Worm (Caenorhabditis elegans) whole organism, young adult: Measurements from ENCODE around the gene C16C4.1.

Source experiments
- B0336.3 ChIP-seq: fragments of 200-800 bp; sonication (Bioruptor generic); IDR thresholded peaks from 2 replicates; pipeline ENCODE4 v1.3.6; 2022; ENCODE audit warnings: missing genetic modification characterization, missing compliant biosample characterization
- D2030.7 ChIP-seq: fragments of 200-800 bp; sonication (Bioruptor generic); IDR thresholded peaks from 2 replicates; pipeline ENCODE4 v1.3.6; 2022; ENCODE audit warnings: missing genetic modification reagents, missing genetic modification characterization, missing compliant biosample characterization
- F10E7.11 ChIP-seq: sonication (generic microtip); optimal IDR thresholded peaks from 2 replicates; lab custom pipeline; 2017; ENCODE audit warnings: mild to moderate bottlenecking, missing genetic modification characterization, moderate library complexity, missing compliant biosample characterization
- F49E8.2 ChIP-seq: sonication (generic microtip); optimal IDR thresholded peaks from 3 replicates; lab custom pipeline; 2017; ENCODE audit warnings: missing genetic modification characterization, mild to moderate bottlenecking, missing compliant biosample characterization, antibody characterized with exemption, moderate library complexity; ENCODE audit not compliant: insufficient read depth
- F57A8.1 ChIP-seq: fragments of 200-800 bp; sonication (Bioruptor generic); optimal IDR thresholded peaks from 2 replicates; lab custom pipeline; 2018; ENCODE audit warnings: mild to moderate bottlenecking, missing genetic modification characterization, moderate library complexity, missing compliant biosample characterization
- F57C9.4 ChIP-seq: sonication (generic microtip); optimal IDR thresholded peaks from 2 replicates; lab custom pipeline; 2017; ENCODE audit warnings: mild to moderate bottlenecking, missing genetic modification characterization, missing compliant biosample characterization
- Y67H2A.10 ChIP-seq: fragments of 200-800 bp; sonication (Bioruptor generic); conservative IDR thresholded peaks from 2 replicates; pipeline ENCODE4 v1.3.6; 2022; ENCODE audit warnings: missing genetic modification reagents, missing genetic modification characterization, missing compliant biosample characterization
- Y79H2A.3 ChIP-seq: fragments of 200-800 bp; sonication (Bioruptor generic); conservative IDR thresholded peaks from 2 replicates; pipeline ENCODE4 v1.3.6; 2022; ENCODE audit warnings: missing genetic modification reagents, missing genetic modification characterization, missing compliant biosample characterization
- athp-1 ChIP-seq: sonication (generic microtip); optimal IDR thresholded peaks from 2 replicates; lab custom pipeline; 2017; ENCODE audit warnings: mild to moderate bottlenecking, missing genetic modification characterization, missing compliant biosample characterization
- attf-3 ChIP-seq: fragments of 200-800 bp; sonication (Bioruptor generic); conservative IDR thresholded peaks from 2 replicates; pipeline ENCODE4 v1.3.6; 2022; ENCODE audit warnings: missing genetic modification reagents, missing genetic modification characterization, missing compliant biosample characterization
- attf-5 ChIP-seq: fragments of 200-800 bp; sonication (Bioruptor generic); optimal IDR thresholded peaks from 2 replicates; lab custom pipeline; 2018; ENCODE audit warnings: mild to moderate bottlenecking, missing genetic modification characterization, missing compliant biosample characterization
- bed-1 ChIP-seq: fragments of 200-800 bp; sonication (Bioruptor generic); IDR thresholded peaks from 2 replicates; pipeline ENCODE4 v1.3.6; 2022; ENCODE audit warnings: missing genetic modification reagents, missing genetic modification characterization, missing compliant biosample characterization
- bed-2 ChIP-seq: fragments of 200-800 bp; sonication (Bioruptor generic); IDR thresholded peaks from 2 replicates; pipeline ENCODE4 v1.3.6; 2022; ENCODE audit warnings: missing genetic modification reagents, missing genetic modification characterization, missing compliant biosample characterization
- cebp-1 ChIP-seq, 2 experiments: fragments of 200-800 bp in 1 of 2; sonication (Bioruptor generic) in 1 of 2; sonication (generic microtip) in 1 of 2; IDR thresholded peaks in 1 of 2; optimal IDR thresholded peaks in 1 of 2; 2 replicates each; pipeline versions ENCODE4 v1.3.6 to Lab custom; 2017 to 2022; ENCODE audit warnings: missing compliant biosample characterization in 2 of 2, missing genetic modification characterization in 2 of 2, mild to moderate bottlenecking in 1 of 2, missing genetic modification reagents in 1 of 2, moderate library complexity in 1 of 2
- ceh-58 ChIP-seq: fragments of 200-800 bp; sonication (Bioruptor generic); IDR thresholded peaks from 2 replicates; pipeline ENCODE4 v1.3.6; 2022; ENCODE audit warnings: missing genetic modification characterization, missing compliant biosample characterization
- ceh-79 ChIP-seq: sonication (generic microtip); optimal IDR thresholded peaks from 2 replicates; lab custom pipeline; 2017; ENCODE audit warnings: mild to moderate bottlenecking, missing genetic modification characterization, missing compliant biosample characterization
- ekl-4 ChIP-seq: fragments of 200-800 bp; sonication (Bioruptor generic); IDR thresholded peaks from 2 replicates; pipeline ENCODE4 v1.3.6; 2022; ENCODE audit warnings: missing genetic modification reagents, missing genetic modification characterization, missing compliant biosample characterization
- ets-4 ChIP-seq: fragments of 200-800 bp; sonication (Bioruptor generic); optimal IDR thresholded peaks from 2 replicates; lab custom pipeline; 2018; ENCODE audit warnings: mild to moderate bottlenecking, missing genetic modification characterization, missing compliant biosample characterization
- fkh-3 ChIP-seq: sonication (generic microtip); optimal IDR thresholded peaks from 2 replicates; lab custom pipeline; 2016; ENCODE audit warnings: mild to moderate bottlenecking, missing genetic modification characterization, missing compliant biosample characterization
- gei-17 ChIP-seq: fragments of 200-800 bp; sonication (Bioruptor generic); optimal IDR thresholded peaks from 2 replicates; lab custom pipeline; 2018; ENCODE audit warnings: mild to moderate bottlenecking, missing genetic modification characterization, missing compliant biosample characterization
- hmg-1.2 ChIP-seq: fragments of 200-800 bp; sonication (Bioruptor generic); IDR thresholded peaks from 2 replicates; pipeline ENCODE4 v1.3.6; 2022; ENCODE audit warnings: missing genetic modification reagents, missing genetic modification characterization, missing compliant biosample characterization
- hrde-1 ChIP-seq: sonication (generic microtip); optimal IDR thresholded peaks from 2 replicates; lab custom pipeline; 2016; ENCODE audit warnings: missing genetic modification characterization, mild to moderate bottlenecking, missing compliant biosample characterization, moderate library complexity, missing genotype, missing genetic modification reagents, borderline replicate concordance
- lin-26 ChIP-seq: fragments of 200-800 bp; sonication (Bioruptor generic); IDR thresholded peaks from 2 replicates; pipeline ENCODE4 v1.3.6; 2022; ENCODE audit warnings: missing genetic modification reagents, missing genetic modification characterization, missing compliant biosample characterization
- lin-35 ChIP-seq, 3 experiments: fragments of 150-350 bp in 2 of 3; sonication (generic microtip) in 1 of 3; optimal IDR thresholded peaks; 2 replicates each; lab custom pipeline; 2014 to 2018; ENCODE audit warnings: missing biosample characterization in 3 of 3, missing genetic modification characterization in 3 of 3, missing genetic modification reagents in 3 of 3
- madf-6 ChIP-seq: fragments of 200-800 bp; sonication (Bioruptor generic); IDR thresholded peaks from 2 replicates; pipeline ENCODE4 v1.3.6; 2022; ENCODE audit warnings: missing genetic modification reagents, missing genetic modification characterization, missing compliant biosample characterization
- madf-8 ChIP-seq: fragments of 200-800 bp; sonication (Bioruptor generic); conservative IDR thresholded peaks from 2 replicates; pipeline ENCODE4 v1.3.6; 2022; ENCODE audit warnings: missing genetic modification reagents, missing genetic modification characterization, missing compliant biosample characterization
- mcd-1 ChIP-seq: fragments of 200-800 bp; sonication (Bioruptor generic); IDR thresholded peaks from 2 replicates; pipeline ENCODE4 v1.3.6; 2022; ENCODE audit warnings: missing genetic modification reagents, missing genetic modification characterization, missing compliant biosample characterization
- mel-28 ChIP-seq: sonication (generic microtip); optimal IDR thresholded peaks from 2 replicates; lab custom pipeline; 2016; ENCODE audit warnings: borderline replicate concordance, mild to moderate bottlenecking, missing genetic modification characterization, missing compliant biosample characterization
- mxl-1 ChIP-seq: sonication (generic microtip); optimal IDR thresholded peaks from 2 replicates; lab custom pipeline; 2016; ENCODE audit warnings: missing genetic modification characterization, missing compliant biosample characterization
- nhr-120 ChIP-seq: fragments of 200-800 bp; sonication (Bioruptor generic); IDR thresholded peaks from 2 replicates; pipeline ENCODE4 v1.3.6; 2022; ENCODE audit warnings: missing genetic modification characterization, missing compliant biosample characterization
- rpc-1 ChIP-seq, 2 experiments: fragments of 150-350 bp in 1 of 2; sonication (generic microtip) in 1 of 2; optimal IDR thresholded peaks; 2 replicates each; lab custom pipeline; 2014 to 2018; ENCODE audit warnings: missing biosample characterization in 1 of 2, missing genetic modification characterization in 1 of 2, missing genetic modification reagents in 1 of 2, missing genotype in 1 of 2
- sdz-38 ChIP-seq: sonication (generic microtip); optimal IDR thresholded peaks from 2 replicates; lab custom pipeline; 2016; ENCODE audit warnings: missing genotype, missing genetic modification characterization, missing compliant biosample characterization
- snpc-1.1 ChIP-seq: sonication (generic microtip); optimal IDR thresholded peaks from 2 replicates; lab custom pipeline; 2017; ENCODE audit warnings: missing genetic modification characterization, mild to moderate bottlenecking, missing compliant biosample characterization, antibody characterized with exemption, moderate library complexity, missing genotype, missing genetic modification reagents; ENCODE audit not compliant: insufficient read depth
- snpc-3.4 ChIP-seq: sonication (generic microtip); optimal IDR thresholded peaks from 2 replicates; lab custom pipeline; 2017; ENCODE audit warnings: missing genetic modification characterization, mild to moderate bottlenecking, missing compliant biosample characterization, antibody characterized with exemption, moderate library complexity, missing genotype, missing genetic modification reagents
- sptf-2 ChIP-seq: fragments of 200-800 bp; sonication (Bioruptor generic); optimal IDR thresholded peaks from 2 replicates; lab custom pipeline; 2018; ENCODE audit warnings: mild to moderate bottlenecking, missing genetic modification characterization, missing compliant biosample characterization
- tbp1 ChIP-seq: fragments of 200-800 bp; sonication (Bioruptor generic); optimal IDR thresholded peaks from 2 replicates; lab custom pipeline; 2018; ENCODE audit warnings: mild to moderate bottlenecking, missing genetic modification characterization, missing compliant biosample characterization
- tbx-9 ChIP-seq: sonication (generic microtip); optimal IDR thresholded peaks from 2 replicates; lab custom pipeline; 2016; ENCODE audit warnings: borderline replicate concordance, missing genetic modification characterization, inconsistent platforms, missing compliant biosample characterization
- zfh-2 ChIP-seq: fragments of 200-800 bp; sonication (Bioruptor generic); conservative IDR thresholded peaks from 2 replicates; pipeline ENCODE4 v1.3.6; 2022; ENCODE audit warnings: missing genetic modification reagents, missing genetic modification characterization, missing compliant biosample characterization
- ztf-18 ChIP-seq: sonication (generic microtip); optimal IDR thresholded peaks from 2 replicates; lab custom pipeline; 2016; ENCODE audit warnings: missing genotype, mild to moderate bottlenecking, missing genetic modification characterization, missing compliant biosample characterization
- ztf-22 ChIP-seq: fragments of 200-800 bp; sonication (Bioruptor generic); optimal IDR thresholded peaks from 2 replicates; lab custom pipeline; 2018; ENCODE audit warnings: mild to moderate bottlenecking, missing genetic modification characterization, moderate library complexity, missing compliant biosample characterization
- ztf-26 ChIP-seq: sonication (generic microtip); optimal IDR thresholded peaks from 2 replicates; lab custom pipeline; 2017; ENCODE audit warnings: missing genetic modification characterization, missing compliant biosample characterization
- ztf-28 ChIP-seq: fragments of 200-800 bp; sonication (Bioruptor generic); IDR thresholded peaks from 2 replicates; pipeline ENCODE4 v1.3.6; 2022; ENCODE audit warnings: missing genetic modification reagents, missing genetic modification characterization, missing compliant biosample characterization
- ztf-3 ChIP-seq: fragments of 200-800 bp; sonication (Bioruptor generic); optimal IDR thresholded peaks from 2 replicates; lab custom pipeline; 2018; ENCODE audit warnings: mild to moderate bottlenecking, missing genetic modification characterization, missing compliant biosample characterization

C16C4.1 gene

DNA sequence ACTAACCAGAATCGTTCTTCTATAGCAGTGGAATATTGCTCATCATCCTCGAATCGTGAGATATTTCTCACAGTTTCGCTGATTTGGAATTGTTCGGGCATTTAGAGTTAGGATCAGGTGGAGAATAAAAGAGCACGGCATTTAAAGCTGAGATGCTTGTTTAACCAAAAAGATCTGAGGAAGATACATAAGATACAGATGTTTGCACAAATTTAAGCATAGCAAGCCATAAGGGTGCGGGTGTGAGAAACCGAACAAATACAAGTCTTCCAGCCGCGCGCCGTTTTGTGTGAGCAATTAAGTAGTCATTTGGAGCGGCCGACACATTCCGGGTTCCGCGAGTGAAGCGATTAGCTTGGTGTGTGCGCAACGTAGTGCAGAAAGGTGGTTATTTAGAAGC lies 7.6 kb upstream of the C16C4.1 start, which contains the start of gene math-7:
Gene math-7 (minus strand): TSS at position 101 of the 400 bp plus-strand sequence.
- TF ChIP-seq cebp-1 (GFP tag; IDR thresholded peaks at IDR 0.05; lab: Robert Waterston, UW) (no peak), cebp-1 (tag; optimal IDR thresholded peaks at IDR 0.05; lab: Kevin White, UChicago) (no peak), B0336.3 (GFP tag; lab: Robert Waterston, UW) (no peak), lin-35 (GFP tag; optimal IDR thresholded peaks at IDR 0.05; lab: Kevin White, UChicago) (no peak), madf-6 (no peak), athp-1 (tag; lab: Kevin White, UChicago) (no peak), hmg-1.2 (GFP tag; lab: Robert Waterston, UW) (no peak)

DNA sequence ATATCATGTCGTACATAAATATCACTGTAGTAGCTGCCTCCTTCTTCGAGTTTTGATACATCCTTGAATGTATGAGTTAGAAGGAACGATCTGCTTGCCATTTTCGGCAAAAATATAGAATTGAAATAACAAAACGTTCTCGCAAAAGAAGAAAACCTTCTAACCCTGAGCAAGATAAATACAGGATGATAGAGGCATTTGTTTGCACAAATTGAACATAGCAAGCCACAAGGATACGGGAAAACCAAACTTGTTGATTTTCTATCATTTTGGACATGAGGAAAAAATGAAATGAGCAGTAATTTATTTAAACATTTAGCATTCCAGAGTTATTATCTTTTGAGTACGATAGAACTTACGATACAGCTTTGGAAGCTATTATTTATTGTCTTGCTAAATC lies 4.9 kb upstream of the C16C4.1 start, which contains the start of gene math-8:
Gene math-8 (minus strand): TSS at position 101 of the 400 bp plus-strand sequence.
- TF ChIP-seq bed-1 (GFP tag; lab: Robert Waterston, UW) (no peak), attf-3 (GFP tag; lab: Robert Waterston, UW) (no peak), F57C9.4 (tag; lab: Kevin White, UChicago) (no peak), ztf-28 (GFP tag; lab: Robert Waterston, UW) (no peak), rpc-1 (optimal IDR thresholded peaks at IDR 0.05; lab: Kevin White, UChicago) (no peak), rpc-1 (tag; optimal IDR thresholded peaks at IDR 0.05; lab: Kevin White, UChicago) (no peak), madf-6 (no peak), snpc-3.4 (no peak), Y79H2A.3 (GFP tag; lab: Robert Waterston, UW) (no peak), tbx-9 (no peak), sdz-38 (tag; lab: Kevin White, UChicago) (no peak), bed-2 (GFP tag; lab: Robert Waterston, UW) (no peak), tbp1 (no peak), D2030.7 (GFP tag; lab: Robert Waterston, UW) (no peak), attf-5 (GFP tag; lab: Kevin White, UChicago) (no peak), ets-4 (GFP tag; lab: Kevin White, UChicago) (no peak), ceh-58 (GFP tag; lab: Robert Waterston, UW) (no peak), F49E8.2 (no peak)

- TF ChIP-seq snpc-1.1 (tag; lab: Kevin White, UChicago) (no peak), lin-26 (GFP tag; lab: Robert Waterston, UW) (no peak), athp-1 (tag; lab: Kevin White, UChicago) (no peak), ceh-79 (tag; lab: Kevin White, UChicago) (no peak), F10E7.11 (no peak), madf-8 (GFP tag; lab: Robert Waterston, UW) (no peak), zfh-2 (GFP tag; lab: Robert Waterston, UW) (no peak), sdz-38 (tag; lab: Kevin White, UChicago) (no peak), F57A8.1 (no peak)
Measured at ce11 chrII:1890682-1891081, 3.3 kb upstream of the C16C4.1 start, which contains the start of gene math-9. math-9 (minus strand) TSS chrII:1890782.

DNA sequence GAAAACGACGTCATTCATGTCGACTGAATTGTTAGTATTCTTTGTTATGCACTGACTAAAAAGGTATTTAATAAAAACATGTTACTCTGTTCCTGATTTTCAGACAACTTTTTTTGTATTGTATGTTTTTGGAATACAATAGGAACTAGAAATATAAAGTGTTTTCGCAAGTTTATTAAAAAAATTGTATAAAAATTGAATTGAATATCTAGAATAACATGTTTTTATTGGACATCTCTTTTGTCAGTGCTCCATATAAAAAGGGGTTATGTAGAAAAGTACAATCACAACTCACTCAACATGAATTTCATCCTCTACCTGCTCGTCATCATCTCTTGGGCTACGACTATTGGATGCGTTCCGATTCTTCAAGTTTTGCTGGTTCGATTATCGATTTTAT lies 1.3 kb downstream of the C16C4.1 start, which contains the start of gene C46F9.5:
Gene C46F9.5 (plus strand): TSS at position 301 of the 400 bp plus-strand sequence.
- TF ChIP-seq madf-8 (GFP tag; lab: Robert Waterston, UW), result no peak
- no peak for TF ChIP-seq lin-26 (GFP tag; lab: Robert Waterston, UW)
- no peak for TF ChIP-seq ztf-26 (tag; lab: Kevin White, UChicago)
- no peak for TF ChIP-seq snpc-1.1 (tag; lab: Kevin White, UChicago)
- no peak for TF ChIP-seq ztf-22 (GFP tag; lab: Kevin White, UChicago)
- no peak for TF ChIP-seq ztf-3 (GFP tag; lab: Kevin White, UChicago)
- TF ChIP-seq nhr-120 (GFP tag; lab: Robert Waterston, UW), result no peak
- TF ChIP-seq Y67H2A.10 (GFP tag; lab: Robert Waterston, UW), result no peak
- no peak for TF ChIP-seq mcd-1
- TF ChIP-seq hrde-1 (tag; lab: Kevin White, UChicago), result no peak
- TF ChIP-seq fkh-3 (tag; lab: Kevin White, UChicago), result no peak
- no peak for TF ChIP-seq mel-28
- no peak for TF ChIP-seq ekl-4 (GFP tag; lab: Robert Waterston, UW)
- TF ChIP-seq sptf-2 (GFP tag; lab: Kevin White, UChicago), result no peak
- no peak for TF ChIP-seq gei-17 (GFP tag; lab: Kevin White, UChicago)
- no peak for TF ChIP-seq lin-35 (GFP tag; optimal IDR thresholded peaks at IDR 0.05; lab: Kevin White, UChicago)
- TF ChIP-seq bed-1 (GFP tag; lab: Robert Waterston, UW), result no peak
- no peak for TF ChIP-seq mxl-1 (tag; lab: Kevin White, UChicago)
- no peak for TF ChIP-seq ztf-18 (tag; lab: Kevin White, UChicago)
